Fruit fly (Drosophila melanogaster): ENCODE measurements around the gene D19A.

- TF ChIP-seq Blimp-1 (GFP tag; optimal IDR thresholded peaks at IDR 0.05): peak; percentile 44
- peak; percentile 40 for TF ChIP-seq CG6276 (GFP tag; optimal IDR thresholded peaks at IDR 0.05)
- TF ChIP-seq Sox14 (GFP tag; optimal IDR thresholded peaks at IDR 0.05): peak; percentile 70
- no peak for TF ChIP-seq fkh (GFP tag; optimal IDR thresholded peaks at IDR 0.05)
- no peak for TF ChIP-seq Eip93F (GFP tag; optimal IDR thresholded peaks at IDR 0.05)
- peak; percentile 3 for TF ChIP-seq CG3032 (tag; optimal IDR thresholded peaks at IDR 0.05)
- TF ChIP-seq svp (GFP tag): peak; percentile 87
- TF ChIP-seq esn (GFP tag; optimal IDR thresholded peaks at IDR 0.05): peak; percentile 74
- peak; percentile 72 for TF ChIP-seq Ets21C (GFP tag; optimal IDR thresholded peaks at IDR 0.05)
Observed at dm6 chr3L:6220187-6220586, 31.3 kb upstream of the D19A start, which contains the start of gene CG33946.

Measured in whole organism, prepupa.